Fruit fly (Drosophila melanogaster) whole organism, embryonic: ENCODE data around the gene SkpD.

ENCODE experiments used
- Atf3 ChIP-seq: fragments of 200-800 bp; sonication (Bioruptor generic); optimal IDR thresholded peaks from 3 replicates; lab custom pipeline; 2016; ENCODE audit warnings: missing biosample characterization, missing genetic modification characterization
- B-H1 ChIP-seq: fragments of 200-800 bp; sonication (Bioruptor generic); IDR thresholded peaks from 3 replicates; pipeline ENCODE4 v1.3.6; 2022; ENCODE audit warnings: missing biosample characterization, missing genetic modification characterization
- B-H2 ChIP-seq: fragments of 200-800 bp; sonication (Bioruptor generic); optimal IDR thresholded peaks from 2 replicates; lab custom pipeline; 2018; ENCODE audit warnings: missing biosample characterization, mild to moderate bottlenecking, missing genetic modification characterization
- BtbVII ChIP-seq: fragments of 200-800 bp; sonication (Bioruptor generic); optimal IDR thresholded peaks from 3 replicates; lab custom pipeline; 2017; ENCODE audit warnings: missing biosample characterization, mild to moderate bottlenecking, missing genetic modification characterization
- CG10431 ChIP-seq: fragments of 200-800 bp; sonication (Bioruptor generic); optimal IDR thresholded peaks from 3 replicates; lab custom pipeline; 2018; ENCODE audit warnings: missing biosample characterization, mild to moderate bottlenecking, missing genetic modification characterization
- CG10565 ChIP-seq: fragments of 200-800 bp; sonication (Bioruptor generic); optimal IDR thresholded peaks from 3 replicates; lab custom pipeline; 2016; ENCODE audit warnings: missing biosample characterization, mild to moderate bottlenecking, missing genetic modification characterization
- CG11398 ChIP-seq: fragments of 200-800 bp; sonication (Bioruptor generic); optimal IDR thresholded peaks from 2 replicates; lab custom pipeline; 2016; ENCODE audit warnings: missing biosample characterization, missing genetic modification characterization
- CG11696 ChIP-seq: fragments of 200-800 bp; sonication (Bioruptor generic); IDR thresholded peaks from 2 replicates; pipeline ENCODE4 v1.3.6; 2022; ENCODE audit warnings: missing biosample characterization, missing genetic modification characterization
- CG12104 ChIP-seq: fragments of 200-800 bp; sonication (Bioruptor generic); optimal IDR thresholded peaks from 3 replicates; lab custom pipeline; 2016; ENCODE audit warnings: missing biosample characterization, missing genetic modification characterization
- CG12769 ChIP-seq: fragments of 200-800 bp; sonication (Bioruptor generic); optimal IDR thresholded peaks from 2 replicates; lab custom pipeline; 2019; ENCODE audit warnings: missing biosample characterization, mild to moderate bottlenecking, missing genetic modification characterization, moderate library complexity
- CG17829 ChIP-seq: fragments of 200-800 bp; optimal IDR thresholded peaks from 2 replicates; lab custom pipeline; 2019; ENCODE audit warnings: missing biosample characterization, mild to moderate bottlenecking, missing genetic modification characterization, moderate library complexity
- CG18262 ChIP-seq: fragments of 200-800 bp; optimal IDR thresholded peaks from 3 replicates; lab custom pipeline; 2019; ENCODE audit warnings: missing biosample characterization, mild to moderate bottlenecking, missing genetic modification characterization, moderate library complexity
- CG2199 ChIP-seq: fragments of 200-800 bp; sonication (Bioruptor generic); IDR thresholded peaks from 3 replicates; pipeline ENCODE4 v1.3.6; 2022; ENCODE audit warnings: missing biosample characterization, missing genetic modification characterization
- CG31365 ChIP-seq: fragments of 200-800 bp; sonication (Bioruptor generic); optimal IDR thresholded peaks from 2 replicates; lab custom pipeline; 2018; ENCODE audit warnings: missing biosample characterization, mild to moderate bottlenecking, missing genetic modification characterization
- CG3281 ChIP-seq: fragments of 200-800 bp; sonication (Bioruptor generic); optimal IDR thresholded peaks from 3 replicates; lab custom pipeline; 2017; ENCODE audit warnings: missing biosample characterization, mild to moderate bottlenecking, missing genetic modification characterization
- CG34224 ChIP-seq: fragments of 200-800 bp; sonication (Bioruptor generic); IDR thresholded peaks from 3 replicates; pipeline ENCODE4 v1.3.6; 2022; ENCODE audit warnings: missing biosample characterization, missing genetic modification characterization; ENCODE audit not compliant: partially characterized antibody
- CG5180 ChIP-seq: fragments of 200-800 bp; sonication (Bioruptor generic); optimal IDR thresholded peaks from 3 replicates; lab custom pipeline; 2017; ENCODE audit warnings: missing biosample characterization, missing genetic modification characterization, mild to moderate bottlenecking, moderate library complexity, missing genetic modification reagents
- CG6175 ChIP-seq: fragments of 200-800 bp; sonication (Bioruptor generic); IDR thresholded peaks from 3 replicates; pipeline ENCODE4 v1.3.6; 2022; ENCODE audit warnings: missing biosample characterization, missing genetic modification characterization
- CG6791 ChIP-seq: fragments of 200-800 bp; sonication (Bioruptor generic); IDR thresholded peaks from 3 replicates; pipeline ENCODE4 v1.3.6; 2022; ENCODE audit warnings: missing biosample characterization, missing genetic modification characterization; ENCODE audit not compliant: partially characterized antibody
- CG7745 ChIP-seq: fragments of 200-800 bp; sonication (Bioruptor generic); optimal IDR thresholded peaks from 2 replicates; lab custom pipeline; 2018; ENCODE audit warnings: missing biosample characterization, mild to moderate bottlenecking, missing genetic modification characterization, moderate library complexity
- CG8281 ChIP-seq: fragments of 200-800 bp; sonication (Bioruptor generic); optimal IDR thresholded peaks from 2 replicates; lab custom pipeline; 2018; ENCODE audit warnings: missing biosample characterization, mild to moderate bottlenecking, missing genetic modification characterization, moderate library complexity
- CG9797 ChIP-seq: fragments of 200-800 bp; sonication (Bioruptor generic); optimal IDR thresholded peaks from 3 replicates; lab custom pipeline; 2018; ENCODE audit warnings: missing biosample characterization, mild to moderate bottlenecking, missing genetic modification characterization
- CG9932 ChIP-seq: fragments of 200-800 bp; sonication (Bioruptor generic); IDR thresholded peaks from 2 replicates; pipeline ENCODE4 v1.3.6; 2022; ENCODE audit warnings: missing biosample characterization, missing genetic modification characterization
- D19A ChIP-seq: fragments of 200-800 bp; optimal IDR thresholded peaks from 3 replicates; lab custom pipeline; 2019; ENCODE audit warnings: missing biosample characterization, mild to moderate bottlenecking, missing genetic modification characterization, moderate library complexity
- Deaf1 ChIP-seq: fragments of 200-800 bp; optimal IDR thresholded peaks from 3 replicates; lab custom pipeline; 2019; ENCODE audit warnings: missing biosample characterization, mild to moderate bottlenecking, missing genetic modification characterization, moderate library complexity
- Dll ChIP-seq: fragments of 200-800 bp; sonication (Bioruptor generic); IDR thresholded peaks from 4 replicates; pipeline ENCODE4 v1.3.6; 2022; ENCODE audit warnings: missing biosample characterization, missing genetic modification characterization; ENCODE audit not compliant: partially characterized antibody
- Ets65A ChIP-seq: fragments of 200-800 bp; sonication (Bioruptor generic); peaks from one replicate; lab custom pipeline; 2016; ENCODE audit warnings: missing biosample characterization, missing genetic modification characterization
- HLHmδ ChIP-seq: fragments of 200-800 bp; sonication (Bioruptor generic); optimal IDR thresholded peaks from 2 replicates; lab custom pipeline; 2018; ENCODE audit warnings: missing biosample characterization, mild to moderate bottlenecking, missing genetic modification characterization, moderate library complexity
- Hr78 ChIP-seq, 2 experiments: fragments of 200-800 bp in 1 of 2; fragments of >200 bp in 1 of 2; sonication (Bioruptor generic) in 1 of 2; optimal IDR thresholded peaks; 2 replicates each; lab custom pipeline; 2017 to 2019; ENCODE audit warnings: missing biosample characterization in 2 of 2, missing genetic modification characterization in 2 of 2, mild to moderate bottlenecking in 1 of 2, moderate library complexity in 1 of 2
- Med ChIP-seq: fragments of 200-800 bp; sonication (Bioruptor generic); peaks from one replicate; lab custom pipeline; 2016; ENCODE audit warnings: missing biosample characterization, missing genetic modification characterization, mild to moderate bottlenecking, inconsistent platforms, moderate library complexity
- Myb ChIP-seq: fragments of 200-800 bp; sonication (Bioruptor generic); optimal IDR thresholded peaks from 2 replicates; lab custom pipeline; 2016; ENCODE audit warnings: missing biosample characterization, missing genetic modification characterization
- NK7.1 ChIP-seq: fragments of 200-800 bp; sonication (Bioruptor generic); optimal IDR thresholded peaks from 3 replicates; lab custom pipeline; 2016; ENCODE audit warnings: missing biosample characterization, missing genetic modification characterization
- Rx ChIP-seq: fragments of 200-800 bp; sonication (Bioruptor generic); IDR thresholded peaks from 2 replicates; pipeline ENCODE4 v1.3.6; 2022; ENCODE audit warnings: missing biosample characterization, missing genetic modification characterization
- Sry-δ ChIP-seq: fragments of 200-800 bp; sonication (Bioruptor generic); optimal IDR thresholded peaks from 2 replicates; lab custom pipeline; 2016; ENCODE audit warnings: missing biosample characterization, missing genetic modification characterization
- az2 ChIP-seq: fragments of 200-800 bp; sonication (Bioruptor generic); optimal IDR thresholded peaks from 3 replicates; lab custom pipeline; 2016; ENCODE audit warnings: missing biosample characterization, missing genetic modification characterization
- br ChIP-seq: fragments of >200 bp; optimal IDR thresholded peaks from 2 replicates; lab custom pipeline; 2017
- cato ChIP-seq: fragments of 200-800 bp; sonication (Bioruptor generic); optimal IDR thresholded peaks from 2 replicates; lab custom pipeline; 2016; ENCODE audit warnings: missing biosample characterization, missing genetic modification characterization, borderline replicate concordance
- cg ChIP-seq: fragments of 200-800 bp; sonication (Bioruptor generic); optimal IDR thresholded peaks from 3 replicates; lab custom pipeline; 2019; ENCODE audit warnings: missing biosample characterization, mild to moderate bottlenecking, missing genetic modification characterization, moderate library complexity
- crol ChIP-seq: fragments of 200-800 bp; sonication (Bioruptor generic); IDR thresholded peaks from 2 replicates; pipeline ENCODE4 v1.3.6; 2022; ENCODE audit warnings: missing biosample characterization, missing genetic modification characterization
- dmrt99B ChIP-seq: fragments of 200-800 bp; sonication (Bioruptor generic); optimal IDR thresholded peaks from 2 replicates; lab custom pipeline; 2018; ENCODE audit warnings: missing biosample characterization, mild to moderate bottlenecking, missing genetic modification characterization, moderate library complexity
- eve ChIP-seq, 2 experiments: fragments of >200 bp; optimal IDR thresholded peaks; 2 replicates each; lab custom pipeline; 2017; ENCODE audit warnings: missing biosample characterization in 2 of 2, missing genetic modification characterization in 2 of 2
- row ChIP-seq: fragments of 200-800 bp; sonication (Bioruptor generic); IDR thresholded peaks from 3 replicates; pipeline ENCODE4 v1.3.6; 2022; ENCODE audit warnings: missing biosample characterization, missing genetic modification characterization
- sna ChIP-seq: fragments of 200-800 bp; sonication (Bioruptor generic); IDR thresholded peaks from 2 replicates; pipeline ENCODE4 v1.3.6; 2022; ENCODE audit warnings: missing biosample characterization, missing genetic modification characterization; ENCODE audit not compliant: partially characterized antibody
- so ChIP-seq: fragments of 200-800 bp; sonication (Bioruptor generic); IDR thresholded peaks from 3 replicates; pipeline ENCODE4 v1.3.6; 2022; ENCODE audit warnings: missing biosample characterization, missing genetic modification characterization
- sr ChIP-seq: fragments of 200-800 bp; sonication (Bioruptor generic); IDR thresholded peaks from 3 replicates; pipeline ENCODE4 v1.3.6; 2022; ENCODE audit warnings: missing biosample characterization, missing genetic modification characterization
- stwl ChIP-seq: fragments of 200-800 bp; sonication (Bioruptor generic); optimal IDR thresholded peaks from 3 replicates; lab custom pipeline; 2018; ENCODE audit warnings: missing biosample characterization, mild to moderate bottlenecking, missing genetic modification characterization, moderate library complexity
- wor ChIP-seq: fragments of 200-800 bp; sonication (Bioruptor generic); IDR thresholded peaks from 2 replicates; pipeline ENCODE4 v1.3.6; 2022; ENCODE audit warnings: missing biosample characterization, missing genetic modification characterization
- zen2 ChIP-seq: fragments of 200-800 bp; sonication (Bioruptor generic); IDR thresholded peaks from 3 replicates; pipeline ENCODE4 v1.3.6; 2022; ENCODE audit warnings: missing biosample characterization, missing genetic modification characterization; ENCODE audit not compliant: partially characterized antibody

Gene SkpD

dm6 chrX:19844010-19844766, 31.7 kb downstream of the SkpD start:
- TF ChIP-seq B-H1 (GFP tag; lab: Robert Waterston, UW) (no peak), Atf3 (no peak), CG6175 (GFP tag; lab: Robert Waterston, UW) (no peak), zen2 (0 out of 3 replicates have a peak, but pooled peaks have one; percentile 16), CG9932 (no peak), CG12769 (peak; percentile 58), sna (0 out of 2 replicates have a peak, but pooled peaks have one; percentile 27), CG8281 (tag; lab: Kevin White, UChicago) (no peak), NK7.1 (no peak), Med (GFP tag; lab: Kevin White, UChicago) (peak; percentile 62), CG6791 (GFP tag; lab: Robert Waterston, UW) (0 out of 3 replicates have a peak, but pooled peaks have one; percentile 31), dmrt99B (tag; lab: Kevin White, UChicago) (no peak), Rx (GFP tag; lab: Robert Waterston, UW) (0 out of 2 replicates have a peak, but pooled peaks have one; percentile 5), Sry-δ (GFP tag; lab: Kevin White, UChicago) (no peak), Myb (GFP tag; lab: Kevin White, UChicago) (no peak), CG17829 (tag; lab: Kevin White, UChicago) (no peak), wor (GFP tag; lab: Robert Waterston, UW) (no peak), HLHmδ (GFP tag; lab: Kevin White, UChicago) (no peak), CG11398 (GFP tag; lab: Kevin White, UChicago) (no peak), CG10431 (no peak), crol (GFP tag; lab: Robert Waterston, UW) (peak; percentile 69), Ets65A (GFP tag; lab: Kevin White, UChicago) (peak; percentile 17), BtbVII (GFP tag; lab: Kevin White, UChicago) (no peak), CG10565 (GFP tag; lab: Kevin White, UChicago) (no peak), az2 (no peak), Deaf1 (tag; lab: Kevin White, UChicago) (peak; percentile 74), so (GFP tag; lab: Robert Waterston, UW) (peak; percentile 70; the same call in 2 of the 3 replicates), cg (GFP tag; lab: Kevin White, UChicago) (no peak), br (no peak), row (GFP tag; lab: Robert Waterston, UW) (no peak), Dll (GFP tag; lab: Robert Waterston, UW) (0 out of 4 replicates have a peak, but pooled peaks have one; percentile 23), CG5180 (GFP tag; lab: Kevin White, UChicago) (no peak), CG2199 (GFP tag; lab: Robert Waterston, UW) (0 out of 3 replicates have a peak, but pooled peaks have one; percentile 9), B-H2 (GFP tag; lab: Kevin White, UChicago) (no peak), CG31365 (tag; lab: Kevin White, UChicago) (no peak), CG11696 (GFP tag; lab: Robert Waterston, UW) (no peak), Hr78 (GFP tag; optimal IDR thresholded peaks at IDR 0.05; lab: Kevin White, UChicago) (peak in 1 of 2 experiments; percentile 62), stwl (tag; lab: Kevin White, UChicago) (peak; percentile 95), D19A (tag; lab: Kevin White, UChicago) (no peak), cato (GFP tag; lab: Kevin White, UChicago) (no peak), sr (GFP tag; lab: Robert Waterston, UW) (peak; percentile 87), eve (GFP tag; optimal IDR thresholded peaks at IDR 0.05; lab: Kevin White, UChicago) (no peak), CG34224 (GFP tag; lab: Robert Waterston, UW) (no peak), CG18262 (tag; lab: Kevin White, UChicago) (no peak), CG3281 (GFP tag; lab: Kevin White, UChicago) (no peak), CG9797 (GFP tag; lab: Kevin White, UChicago) (no peak), CG12104 (GFP tag; lab: Kevin White, UChicago) (no peak), CG7745 (tag; lab: Kevin White, UChicago) (no peak)
